Fruit fly (Drosophila melanogaster) Kc167 (cell line): ENCODE measurements around the gene CG8086.

Source experiments
- Myc ChIP-seq: fragments of >200 bp; optimal IDR thresholded peaks from 2 replicates; lab custom pipeline; 2017; ENCODE audit warnings: missing external identifiers
- Sin3A ChIP-seq: fragments of >200 bp; optimal IDR thresholded peaks from 2 replicates; lab custom pipeline; 2018; ENCODE audit warnings: missing external identifiers
- h ChIP-seq: fragments of >200 bp; optimal IDR thresholded peaks from 3 replicates; lab custom pipeline; 2018; ENCODE audit warnings: missing external identifiers
- insv ChIP-seq: fragments of >200 bp; optimal IDR thresholded peaks from 3 replicates; lab custom pipeline; 2018; ENCODE audit warnings: missing external identifiers
- psq ChIP-seq: fragments of >200 bp; optimal IDR thresholded peaks from 2 replicates; lab custom pipeline; 2017; ENCODE audit warnings: missing external identifiers
- ttk ChIP-seq: sonication (Bioruptor generic); optimal IDR thresholded peaks from 2 replicates; lab custom pipeline; 2017; ENCODE audit warnings: missing external identifiers

The CG8086 gene

DNA sequence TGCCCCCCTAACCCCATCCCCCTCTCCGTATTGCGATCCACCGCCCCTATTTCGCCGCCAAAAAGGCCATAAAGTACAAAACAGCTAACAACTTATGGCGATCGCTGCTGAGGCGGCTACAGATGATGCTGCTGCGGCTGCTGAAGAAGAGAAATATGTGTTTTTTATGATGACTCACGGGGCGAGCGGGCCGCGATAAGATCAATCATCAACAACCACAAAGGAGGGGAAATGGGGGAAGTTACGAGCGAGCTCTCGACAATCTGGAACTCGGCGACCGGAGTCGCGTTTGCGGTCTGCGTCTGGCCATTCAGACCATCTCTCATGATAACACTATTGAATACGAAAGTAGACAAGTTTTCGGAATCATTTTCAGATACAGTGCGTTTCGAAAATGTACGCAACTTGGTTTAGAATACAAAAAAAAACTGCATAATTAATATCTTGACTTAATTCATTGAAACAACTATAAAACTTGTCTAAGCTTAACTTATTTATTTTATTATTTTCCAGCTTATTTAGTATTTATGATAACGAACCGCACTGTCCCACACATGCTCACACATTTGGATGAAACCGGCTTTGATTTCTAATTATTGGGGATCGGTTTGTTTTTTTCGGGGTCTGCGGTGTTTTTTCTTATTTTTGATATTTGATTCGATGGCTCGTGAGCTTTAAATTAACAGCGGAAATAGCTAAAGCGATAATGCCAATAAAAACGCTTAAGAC, 35.0 kb upstream of the CG8086 start:
- no peak for TF ChIP-seq Myc (lab: Kevin White, UChicago)
- no peak for TF ChIP-seq Sin3A (lab: Kevin White, UChicago)
- TF ChIP-seq psq (lab: Kevin White, UChicago), result no peak
- TF ChIP-seq ttk (lab: Kevin White, UChicago), result no peak
- TF ChIP-seq insv (lab: Kevin White, UChicago), result no peak
- no peak for TF ChIP-seq h (lab: Kevin White, UChicago)

DNA sequence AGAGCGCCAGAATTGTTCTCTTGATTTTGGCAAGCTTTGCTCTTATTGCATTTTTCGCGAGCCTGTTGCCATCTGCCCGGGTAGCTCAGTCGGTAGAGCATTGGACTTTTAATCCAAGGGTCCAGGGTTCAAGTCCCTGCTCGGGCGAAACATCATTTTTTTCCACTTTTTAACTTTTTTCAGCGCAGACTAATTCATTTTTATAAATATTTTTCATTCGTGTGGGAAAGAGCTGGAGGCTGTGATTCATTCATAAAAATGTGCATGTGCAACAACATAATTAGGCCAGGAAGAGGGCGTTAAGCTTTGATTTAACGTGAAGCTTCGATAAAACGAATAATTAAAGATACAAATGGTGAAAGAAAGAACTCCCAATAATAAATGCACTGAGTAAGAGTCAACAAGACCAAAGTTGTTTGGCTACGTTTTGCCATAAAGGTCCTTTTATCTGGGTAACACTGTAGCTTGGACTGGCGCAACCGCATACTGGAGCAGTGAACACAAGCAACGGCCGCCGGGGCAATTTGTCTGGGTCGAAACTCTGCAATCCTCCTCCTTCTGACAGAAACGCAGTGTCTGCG, 33.4 kb upstream of the CG8086 start:
- TF ChIP-seq psq (lab: Kevin White, UChicago) (no peak), Sin3A (lab: Kevin White, UChicago) (no peak), h (lab: Kevin White, UChicago) (no peak)

DNA sequence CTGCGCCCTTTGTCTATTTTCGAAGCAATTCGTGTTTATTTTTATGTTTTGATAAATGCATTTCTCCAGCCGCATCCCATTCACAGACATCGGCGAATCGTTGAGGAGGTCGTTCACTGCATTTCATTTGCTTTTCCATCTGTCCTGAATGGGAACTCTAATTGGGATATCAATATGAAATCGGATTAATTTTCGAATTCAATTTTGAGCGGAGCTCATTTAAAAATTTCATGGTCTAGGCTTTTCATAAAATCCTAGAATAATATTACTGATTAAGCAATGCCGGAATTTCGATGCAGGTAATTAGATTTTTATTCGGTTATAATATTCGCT, 32.8 kb upstream of the CG8086 start:
- no peak for TF ChIP-seq psq (lab: Kevin White, UChicago)
- no peak for TF ChIP-seq ttk (lab: Kevin White, UChicago)
- no peak for TF ChIP-seq Myc (lab: Kevin White, UChicago)
- no peak for TF ChIP-seq Sin3A (lab: Kevin White, UChicago)
- no peak for TF ChIP-seq insv (lab: Kevin White, UChicago)
- TF ChIP-seq h (lab: Kevin White, UChicago), result no peak

DNA sequence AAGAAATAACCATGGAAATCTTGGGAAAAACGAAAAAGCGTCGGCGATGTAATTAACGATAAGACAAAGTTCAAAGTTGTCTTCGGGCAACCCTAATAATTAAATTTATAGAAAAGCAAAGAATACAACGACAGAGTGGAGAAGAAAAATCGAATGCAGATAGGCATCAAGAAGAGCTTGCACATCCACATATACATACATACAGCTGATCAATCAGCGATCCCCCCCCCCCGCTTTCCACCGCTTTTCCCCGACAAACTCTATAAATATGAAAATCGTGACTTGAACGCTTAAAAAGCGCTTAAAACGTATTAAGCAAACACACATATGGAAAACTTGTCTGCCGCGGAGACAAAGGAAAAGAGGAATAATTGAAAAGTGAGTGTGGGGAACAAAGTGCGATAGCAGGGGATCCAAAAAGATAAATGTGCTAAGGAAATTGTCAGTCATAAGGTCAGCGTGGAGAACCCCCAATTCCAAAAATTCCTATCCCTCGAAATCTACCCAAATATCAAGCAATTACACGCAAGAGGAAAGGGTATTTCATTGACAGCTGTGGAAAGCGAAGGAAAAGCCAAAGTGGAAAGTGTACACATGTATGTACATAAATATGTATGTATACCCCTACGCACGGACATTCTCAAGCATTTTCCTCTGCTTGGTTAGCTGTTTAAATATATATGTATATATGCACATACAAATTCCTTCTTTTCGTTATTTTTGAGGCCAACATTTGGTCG, 32.2 kb upstream of the CG8086 start:
- TF ChIP-seq h (lab: Kevin White, UChicago) (no peak), psq (lab: Kevin White, UChicago) (no peak), Sin3A (lab: Kevin White, UChicago) (no peak), insv (lab: Kevin White, UChicago) (no peak), Myc (lab: Kevin White, UChicago) (no peak)

DNA sequence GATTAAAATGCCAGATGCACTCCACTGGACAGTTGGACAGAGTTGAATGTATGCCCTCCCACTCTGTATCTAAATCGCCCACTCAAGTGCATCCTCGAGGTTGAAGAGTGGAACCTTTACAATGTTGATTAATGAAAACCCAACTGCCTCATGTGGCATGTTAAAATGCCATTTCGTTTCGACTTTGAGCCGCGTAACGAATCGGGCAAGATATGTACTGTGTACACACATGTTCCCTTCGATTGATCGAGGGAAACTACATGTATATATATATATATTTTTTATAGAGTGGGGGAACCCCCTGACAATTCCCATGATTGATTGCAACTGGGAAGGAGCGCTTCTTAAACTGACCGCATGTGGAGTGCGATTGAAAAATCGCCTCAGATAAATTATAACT, 30.8 kb upstream of the CG8086 start:
- TF ChIP-seq ttk (lab: Kevin White, UChicago), result no peak
- TF ChIP-seq h (lab: Kevin White, UChicago), result no peak
- no peak for TF ChIP-seq psq (lab: Kevin White, UChicago)
- no peak for TF ChIP-seq insv (lab: Kevin White, UChicago)
- TF ChIP-seq Myc (lab: Kevin White, UChicago), result no peak
- TF ChIP-seq Sin3A (lab: Kevin White, UChicago), result no peak

DNA sequence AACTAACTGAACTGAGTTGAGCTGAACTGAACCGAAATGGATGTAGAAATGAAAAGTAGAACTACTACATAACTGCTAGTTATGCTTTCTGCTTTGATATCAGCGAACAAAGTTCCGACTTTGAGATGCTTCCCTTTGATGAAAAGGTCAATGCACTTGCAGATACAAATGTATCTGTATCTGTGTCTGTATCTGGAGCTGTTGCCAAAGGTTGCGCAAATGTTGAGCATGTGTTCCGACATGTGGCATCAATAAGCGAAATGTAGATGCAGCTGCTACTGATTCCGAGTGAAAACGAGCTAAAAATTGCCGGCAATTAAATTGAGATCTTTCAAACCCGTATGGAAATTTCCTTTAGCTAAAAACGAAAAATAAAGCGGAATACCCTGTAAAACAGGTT, 29.3 kb upstream of the CG8086 start:
- no peak for TF ChIP-seq Myc (lab: Kevin White, UChicago)
- TF ChIP-seq ttk (lab: Kevin White, UChicago), result no peak
- TF ChIP-seq insv (lab: Kevin White, UChicago), result no peak
- no peak for TF ChIP-seq Sin3A (lab: Kevin White, UChicago)
- no peak for TF ChIP-seq psq (lab: Kevin White, UChicago)
- TF ChIP-seq h (lab: Kevin White, UChicago), result no peak

DNA sequence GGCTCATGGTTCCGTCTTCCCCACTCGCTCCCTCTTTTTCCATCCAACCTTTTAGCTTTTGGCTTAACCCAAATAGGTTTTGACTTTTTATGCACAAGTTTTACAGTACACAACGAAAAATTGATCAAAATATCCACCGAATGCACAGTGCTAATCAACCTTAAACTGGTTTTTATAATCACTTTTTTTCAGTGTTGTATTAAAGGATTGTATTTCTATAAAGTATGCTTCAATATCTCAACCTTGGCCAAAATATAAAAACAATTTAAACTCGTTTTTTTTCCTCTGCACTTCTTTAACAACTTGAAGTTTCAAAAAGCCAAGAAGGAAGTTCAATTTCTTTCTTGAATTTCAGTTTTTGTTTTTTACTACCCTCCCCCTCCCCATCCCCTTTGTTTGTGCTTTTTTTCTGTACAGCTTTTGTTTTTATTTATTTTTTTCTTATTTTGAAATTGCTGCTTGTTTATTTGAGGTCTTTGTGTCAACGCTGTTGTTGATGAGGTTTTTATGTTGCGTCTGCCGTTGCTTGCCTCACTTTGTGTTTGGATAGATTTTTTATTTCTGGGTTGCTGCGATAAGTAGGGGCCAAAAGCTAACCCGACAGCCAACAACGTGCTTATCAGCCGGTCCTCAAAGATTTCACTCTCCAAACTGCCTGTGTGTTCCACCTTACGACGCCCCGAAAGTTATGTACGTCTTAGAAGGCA, 27.8 kb upstream of the CG8086 start:
- TF ChIP-seq Sin3A (lab: Kevin White, UChicago), result no peak
- TF ChIP-seq psq (lab: Kevin White, UChicago), result no peak
- no peak for TF ChIP-seq ttk (lab: Kevin White, UChicago)

DNA sequence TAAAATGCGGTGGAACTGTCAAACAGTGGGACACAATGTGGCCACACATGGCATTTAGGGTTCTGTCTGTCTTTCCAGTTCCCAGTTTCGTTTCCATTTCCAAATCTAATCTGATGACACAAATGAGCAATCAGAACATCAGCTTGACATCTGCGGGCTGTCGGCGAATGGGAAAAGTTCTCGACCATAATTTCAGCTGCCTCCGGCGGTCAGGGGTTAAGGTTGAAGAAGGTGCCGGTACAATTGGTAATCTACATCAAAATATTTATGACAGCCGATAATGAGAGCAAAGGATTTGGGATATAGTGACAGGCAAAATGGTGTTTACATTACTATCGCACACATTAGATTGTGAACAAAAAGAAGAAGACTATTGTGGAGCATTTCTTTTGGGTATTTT, 24.6 kb upstream of the CG8086 start:
- TF ChIP-seq h (lab: Kevin White, UChicago) (no peak), ttk (lab: Kevin White, UChicago) (no peak), insv (lab: Kevin White, UChicago) (no peak), psq (lab: Kevin White, UChicago) (no peak), Myc (lab: Kevin White, UChicago) (no peak), Sin3A (lab: Kevin White, UChicago) (no peak)

DNA sequence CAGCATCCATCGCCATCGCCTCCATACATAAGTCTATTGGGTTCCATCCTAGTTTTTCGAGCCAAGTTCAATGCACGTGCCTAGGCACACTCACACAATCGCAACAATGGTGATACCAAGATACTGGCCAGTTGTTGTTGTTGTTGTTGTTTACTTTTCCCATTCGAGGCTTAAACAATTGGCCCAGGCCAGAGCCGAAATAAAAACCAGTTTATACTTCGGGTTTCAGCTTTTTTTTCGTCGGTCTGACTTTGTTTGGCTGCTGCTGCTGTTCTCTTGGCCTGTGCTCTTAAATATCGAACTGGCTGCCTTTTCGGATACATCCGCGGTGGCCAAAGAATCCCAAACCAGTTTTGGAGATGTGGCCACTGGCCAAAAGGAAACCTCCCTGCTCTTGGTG, 22.9 kb upstream of the CG8086 start:
- TF ChIP-seq Myc (lab: Kevin White, UChicago) (no peak), h (lab: Kevin White, UChicago) (no peak), Sin3A (lab: Kevin White, UChicago) (no peak), ttk (lab: Kevin White, UChicago) (no peak), insv (lab: Kevin White, UChicago) (no peak), psq (lab: Kevin White, UChicago) (no peak)

DNA sequence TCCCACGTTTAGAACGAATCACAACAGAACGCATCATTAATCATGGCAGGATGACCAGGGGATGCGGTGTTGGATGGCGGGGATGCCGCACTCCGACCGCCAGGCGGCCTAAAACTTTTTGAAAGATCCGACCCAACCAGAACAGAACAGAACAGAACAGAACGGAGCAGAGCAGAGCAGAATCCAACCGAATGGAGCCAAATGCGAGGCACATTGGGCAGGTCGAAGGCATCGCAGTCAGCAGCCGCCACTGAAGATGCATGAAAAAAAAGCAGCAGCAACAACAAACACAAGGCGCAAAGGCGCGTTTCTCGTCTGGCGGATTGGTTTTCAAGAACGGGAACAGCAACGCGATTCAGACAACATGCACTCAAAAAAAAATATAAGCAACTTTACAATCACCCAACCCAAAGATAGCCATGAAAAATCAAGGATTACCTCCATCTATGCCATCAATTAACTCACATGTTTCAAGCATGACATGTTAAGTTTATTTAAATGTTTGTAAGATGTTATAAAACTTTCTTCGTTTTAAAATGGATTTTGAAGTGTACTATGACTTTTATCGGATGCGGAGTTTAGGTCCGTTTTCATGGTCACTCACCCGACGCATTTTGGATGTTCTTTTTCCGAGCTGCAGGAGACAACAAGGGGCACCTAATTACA, 22.2 kb upstream of the CG8086 start:
- TF ChIP-seq h (lab: Kevin White, UChicago) (no peak), ttk (lab: Kevin White, UChicago) (no peak), psq (lab: Kevin White, UChicago) (no peak), insv (lab: Kevin White, UChicago) (no peak), Sin3A (lab: Kevin White, UChicago) (no peak), Myc (lab: Kevin White, UChicago) (no peak)
